Worm (Caenorhabditis elegans) whole organism, mixed stage, embryonic: ENCODE results near the gene spig-5.

Experiments used
- blmp-1 ChIP-seq: fragments of 150-350 bp; optimal IDR thresholded peaks from 2 replicates; lab custom pipeline; 2014; ENCODE audit warnings: missing biosample characterization, missing genetic modification characterization
- drap-1 ChIP-seq: fragments of 200-800 bp; sonication (Bioruptor generic); optimal IDR thresholded peaks from 3 replicates; lab custom pipeline; 2018; ENCODE audit warnings: mild to moderate bottlenecking, missing genetic modification characterization, missing compliant biosample characterization
- lsy-2 ChIP-seq: fragments of 150-350 bp; optimal IDR thresholded peaks from 2 replicates; lab custom pipeline; 2014; ENCODE audit warnings: missing biosample characterization, missing genetic modification characterization
- nhr-12 ChIP-seq: fragments of 150-350 bp; optimal IDR thresholded peaks from 2 replicates; lab custom pipeline; 2014; ENCODE audit warnings: missing biosample characterization, missing genetic modification characterization
- nhr-2 ChIP-seq: fragments of 150-350 bp; optimal IDR thresholded peaks from 2 replicates; lab custom pipeline; 2014; ENCODE audit warnings: missing biosample characterization, missing genetic modification characterization
- nhr-28 ChIP-seq: fragments of 150-350 bp; optimal IDR thresholded peaks from 2 replicates; lab custom pipeline; 2014; ENCODE audit warnings: missing biosample characterization, missing genetic modification characterization
- unc-62 ChIP-seq: fragments of 150-350 bp; optimal IDR thresholded peaks from 2 replicates; lab custom pipeline; 2014; ENCODE audit warnings: missing biosample characterization, missing genetic modification reagents, missing genetic modification characterization
- ztf-11 ChIP-seq: fragments of 150-350 bp; optimal IDR thresholded peaks from 2 replicates; lab custom pipeline; 2014; ENCODE audit warnings: missing biosample characterization, missing genetic modification characterization

DNA sequence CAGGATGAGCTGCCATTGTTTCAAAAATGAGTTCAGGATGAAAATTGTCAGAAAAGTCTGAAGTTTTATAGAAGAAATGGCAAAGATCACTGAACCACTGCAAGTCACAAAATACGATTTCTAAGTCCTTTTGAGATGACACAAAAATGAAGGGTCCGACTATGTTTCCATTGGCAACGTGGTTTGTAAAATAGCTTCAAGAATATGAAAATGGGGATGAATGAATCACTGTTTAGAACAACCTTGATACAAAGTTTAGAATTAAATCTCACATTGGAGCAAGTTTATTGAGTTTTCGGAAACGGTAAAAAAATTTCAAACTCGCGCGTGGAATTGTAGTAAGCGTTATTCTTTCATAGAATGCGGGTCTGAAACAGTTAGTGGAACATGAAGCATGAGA, 2.9 kb downstream of the spig-5 start, which contains the start of gene ddn-3:
- TF ChIP-seq unc-62 (GFP tag; lab: Kevin White, UChicago) (no peak), nhr-2 (tag; lab: Kevin White, UChicago) (no peak), blmp-1 (tag; lab: Kevin White, UChicago) (no peak), nhr-28 (no peak), nhr-12 (tag; lab: Kevin White, UChicago) (no peak), drap-1 (no peak), ztf-11 (no peak), lsy-2 (tag; lab: Kevin White, UChicago) (no peak)
